Fruit fly (Drosophila melanogaster) whole organism, embryonic: ENCODE results near the gene SPARC.

Source experiments
- Abd-B ChIP-seq: fragments of 200-800 bp; sonication (Bioruptor generic); optimal IDR thresholded peaks from 2 replicates; lab custom pipeline; 2018; ENCODE audit warnings: missing biosample characterization, mild to moderate bottlenecking, missing genetic modification characterization, moderate library complexity
- Adf1 ChIP-seq: fragments of 200-800 bp; sonication (Bioruptor generic); IDR thresholded peaks from 2 replicates; pipeline ENCODE4 v1.3.6; 2022; ENCODE audit warnings: missing biosample characterization, missing genetic modification characterization
- Antp ChIP-seq: fragments of 200-800 bp; sonication (Bioruptor generic); optimal IDR thresholded peaks from 3 replicates; lab custom pipeline; 2016; ENCODE audit warnings: missing biosample characterization, missing genetic modification characterization
- Awh ChIP-seq: fragments of 200-800 bp; sonication (Bioruptor generic); IDR thresholded peaks from 2 replicates; pipeline ENCODE4, ENCODE4 v1.3.6; 2022; ENCODE audit warnings: missing biosample characterization, missing genetic modification characterization
- CG10147 ChIP-seq: fragments of 200-800 bp; sonication (Bioruptor generic); optimal IDR thresholded peaks from 2 replicates; lab custom pipeline; 2019; ENCODE audit warnings: missing biosample characterization, mild to moderate bottlenecking, missing genetic modification characterization, moderate library complexity
- CG12659 ChIP-seq: fragments of 200-800 bp; sonication (Bioruptor generic); optimal IDR thresholded peaks from 3 replicates; lab custom pipeline; 2017; ENCODE audit warnings: mild to moderate bottlenecking, missing biosample characterization, missing genetic modification reagents, missing genetic modification characterization
- CG13424 ChIP-seq: fragments of 200-800 bp; sonication (Bioruptor generic); optimal IDR thresholded peaks from 2 replicates; lab custom pipeline; 2019; ENCODE audit warnings: missing biosample characterization, mild to moderate bottlenecking, missing genetic modification characterization, moderate library complexity
- CG13894 ChIP-seq: fragments of 200-800 bp; sonication (Bioruptor generic); optimal IDR thresholded peaks from 3 replicates; lab custom pipeline; 2018; ENCODE audit warnings: missing biosample characterization, mild to moderate bottlenecking, missing genetic modification characterization, moderate library complexity
- CG15011 ChIP-seq: fragments of 200-800 bp; sonication (Bioruptor generic); optimal IDR thresholded peaks from 3 replicates; lab custom pipeline; 2018; ENCODE audit warnings: missing biosample characterization, mild to moderate bottlenecking, missing genetic modification characterization
- CG16813 ChIP-seq: fragments of 200-800 bp; sonication (Bioruptor generic); IDR thresholded peaks from 3 replicates; pipeline ENCODE4 v1.3.6; 2022; ENCODE audit warnings: missing biosample characterization, missing genetic modification characterization; ENCODE audit not compliant: partially characterized antibody
- CG2199 ChIP-seq: fragments of 200-800 bp; sonication (Bioruptor generic); IDR thresholded peaks from 3 replicates; pipeline ENCODE4 v1.3.6; 2022; ENCODE audit warnings: missing biosample characterization, missing genetic modification characterization
- CG31441 ChIP-seq: fragments of 200-800 bp; sonication (Bioruptor generic); IDR thresholded peaks from 2 replicates; pipeline ENCODE4 v1.3.6; 2022; ENCODE audit warnings: missing biosample characterization, missing genetic modification characterization
- CG3407 ChIP-seq: fragments of 200-800 bp; sonication (Bioruptor generic); optimal IDR thresholded peaks from 2 replicates; lab custom pipeline; 2018; ENCODE audit warnings: missing biosample characterization, mild to moderate bottlenecking, missing genetic modification characterization
- CG9817 ChIP-seq: fragments of 200-800 bp; sonication (Bioruptor generic); optimal IDR thresholded peaks from 2 replicates; lab custom pipeline; 2018; ENCODE audit warnings: missing biosample characterization, mild to moderate bottlenecking, missing genetic modification characterization, moderate library complexity
- CHES-1-like ChIP-seq: fragments of 200-800 bp; sonication (Bioruptor generic); optimal IDR thresholded peaks from 2 replicates; lab custom pipeline; 2016; ENCODE audit warnings: missing biosample characterization, missing genetic modification characterization
- Ets97D ChIP-seq: fragments of 200-800 bp; sonication (Bioruptor generic); optimal IDR thresholded peaks from 3 replicates; lab custom pipeline; 2016; ENCODE audit warnings: missing biosample characterization, missing genetic modification characterization
- HLH54F ChIP-seq: fragments of 200-800 bp; sonication (Bioruptor generic); optimal IDR thresholded peaks from 3 replicates; lab custom pipeline; 2016; ENCODE audit warnings: missing biosample characterization, missing genetic modification characterization
- Nf-YC ChIP-seq: fragments of 200-800 bp; optimal IDR thresholded peaks from 3 replicates; lab custom pipeline; 2019; ENCODE audit warnings: missing biosample characterization, mild to moderate bottlenecking, missing genetic modification characterization, moderate library complexity
- Pdp1 ChIP-seq, 2 experiments: fragments of 200-800 bp; sonication (Bioruptor generic); optimal IDR thresholded peaks; 3 replicates each; lab custom pipeline; 2016; ENCODE audit warnings: missing biosample characterization in 2 of 2, missing genetic modification characterization in 2 of 2, mild to moderate bottlenecking in 1 of 2, moderate library complexity in 1 of 2
- Ravus ChIP-seq: fragments of 200-800 bp; sonication (Bioruptor generic); IDR thresholded peaks from 2 replicates; pipeline ENCODE4 v1.3.6; 2022; ENCODE audit warnings: missing biosample characterization, missing genetic modification characterization
- Six4 ChIP-seq: fragments of 200-800 bp; sonication (Bioruptor generic); optimal IDR thresholded peaks from 2 replicates; lab custom pipeline; 2016; ENCODE audit warnings: missing biosample characterization, missing genetic modification characterization
- Ssrp ChIP-seq: fragments of 200-800 bp; sonication (Bioruptor generic); optimal IDR thresholded peaks from 2 replicates; lab custom pipeline; 2018; ENCODE audit warnings: missing biosample characterization, mild to moderate bottlenecking, missing genetic modification characterization, moderate library complexity
- ash1 ChIP-seq: fragments of 200-800 bp; sonication (Bioruptor generic); optimal IDR thresholded peaks from 2 replicates; lab custom pipeline; 2018; ENCODE audit warnings: missing biosample characterization, mild to moderate bottlenecking, missing genetic modification characterization
- bbx ChIP-seq: fragments of 200-800 bp; sonication (Bioruptor generic); IDR thresholded peaks from 2 replicates; pipeline ENCODE4 v1.3.6; 2022; ENCODE audit warnings: missing biosample characterization, missing genetic modification characterization; ENCODE audit not compliant: partially characterized antibody
- br ChIP-seq: fragments of >200 bp; optimal IDR thresholded peaks from 2 replicates; lab custom pipeline; 2017
- caup ChIP-seq: fragments of 200-800 bp; sonication (Bioruptor generic); optimal IDR thresholded peaks from 3 replicates; lab custom pipeline; 2017; ENCODE audit warnings: missing biosample characterization, mild to moderate bottlenecking, missing genetic modification characterization, moderate library complexity; ENCODE audit not compliant: severe bottlenecking
- crp ChIP-seq, 2 experiments: fragments of 200-800 bp; sonication (Bioruptor generic); optimal IDR thresholded peaks; 2 replicates in 1 of 2; 3 replicates in 1 of 2; lab custom pipeline; 2017; ENCODE audit warnings: missing biosample characterization in 2 of 2, missing genetic modification characterization in 2 of 2, mild to moderate bottlenecking in 1 of 2, moderate library complexity in 1 of 2
- dysf ChIP-seq: fragments of 200-800 bp; sonication (Bioruptor generic); IDR thresholded peaks from 3 replicates; pipeline ENCODE4 v1.3.6; 2022; ENCODE audit warnings: missing biosample characterization, missing genetic modification characterization
- fd3F ChIP-seq: fragments of 200-800 bp; sonication (Bioruptor generic); optimal IDR thresholded peaks from 2 replicates; lab custom pipeline; 2018; ENCODE audit warnings: missing biosample characterization, mild to moderate bottlenecking, missing genetic modification characterization, moderate library complexity
- fu2 ChIP-seq: fragments of 200-800 bp; sonication (Bioruptor generic); optimal IDR thresholded peaks from 2 replicates; lab custom pipeline; 2016; ENCODE audit warnings: missing biosample characterization, missing genetic modification characterization
- gce ChIP-seq: fragments of 200-800 bp; sonication (Bioruptor generic); IDR thresholded peaks from 3 replicates; pipeline ENCODE4 v1.3.6; 2022; ENCODE audit warnings: missing biosample characterization, missing genetic modification characterization
- h ChIP-seq: fragments of >200 bp; optimal IDR thresholded peaks from 2 replicates; lab custom pipeline; 2017
- knrl ChIP-seq: fragments of 200-800 bp; sonication (Bioruptor generic); IDR thresholded peaks from 3 replicates; pipeline ENCODE4 v1.3.6; 2022; ENCODE audit warnings: missing biosample characterization, missing genetic modification characterization; ENCODE audit not compliant: partially characterized antibody
- lola ChIP-seq, 3 experiments: fragments of >200 bp in 2 of 3; fragments of 200-800 bp in 1 of 3; sonication (Bioruptor generic) in 1 of 3; optimal IDR thresholded peaks; 2 replicates each; lab custom pipeline; 2017 to 2019; ENCODE audit warnings: missing biosample characterization in 3 of 3, missing genetic modification characterization in 3 of 3, mild to moderate bottlenecking in 1 of 3, moderate library complexity in 1 of 3
- nerfin-2 ChIP-seq: fragments of 200-800 bp; sonication (Bioruptor generic); IDR thresholded peaks from 2 replicates; pipeline ENCODE4 v1.3.6; 2022; ENCODE audit warnings: missing biosample characterization, missing genetic modification characterization; ENCODE audit not compliant: partially characterized antibody
- pnt ChIP-seq: fragments of 200-800 bp; sonication (Bioruptor generic); optimal IDR thresholded peaks from 3 replicates; lab custom pipeline; 2016; ENCODE audit warnings: missing biosample characterization, missing genetic modification characterization
- prd ChIP-seq, 3 experiments: fragments of >200 bp in 2 of 3; fragments of 200-800 bp in 1 of 3; sonication (Bioruptor generic) in 1 of 3; optimal IDR thresholded peaks in 2 of 3; IDR thresholded peaks in 1 of 3; 2 replicates in 2 of 3; 3 replicates in 1 of 3; pipeline versions ENCODE4 v1.3.6 to Lab custom; 2017 to 2022; ENCODE audit warnings: missing biosample characterization in 1 of 3, missing genetic modification characterization in 1 of 3
- pros ChIP-seq: fragments of 200-800 bp; sonication (Bioruptor generic); optimal IDR thresholded peaks from 3 replicates; lab custom pipeline; 2019; ENCODE audit warnings: missing biosample characterization, mild to moderate bottlenecking, missing genetic modification characterization, moderate library complexity
- repo ChIP-seq: fragments of 200-800 bp; sonication (Bioruptor generic); optimal IDR thresholded peaks from 2 replicates; lab custom pipeline; 2016; ENCODE audit warnings: missing biosample characterization, missing genetic modification characterization
- ro ChIP-seq: fragments of 200-800 bp; sonication (Bioruptor generic); IDR thresholded peaks from 2 replicates; pipeline ENCODE4 v1.3.6; 2022; ENCODE audit warnings: missing biosample characterization, missing genetic modification characterization
- salm ChIP-seq: fragments of 200-800 bp; sonication (Bioruptor generic); optimal IDR thresholded peaks from 2 replicates; lab custom pipeline; 2018; ENCODE audit warnings: missing biosample characterization, mild to moderate bottlenecking, missing genetic modification characterization
- sens-2 ChIP-seq: fragments of 200-800 bp; sonication (Bioruptor generic); IDR thresholded peaks from 2 replicates; pipeline ENCODE4 v1.3.6; 2022; ENCODE audit warnings: missing biosample characterization, missing genetic modification characterization
- sna ChIP-seq: fragments of 200-800 bp; sonication (Bioruptor generic); IDR thresholded peaks from 2 replicates; pipeline ENCODE4 v1.3.6; 2022; ENCODE audit warnings: missing biosample characterization, missing genetic modification characterization; ENCODE audit not compliant: partially characterized antibody
- ssp ChIP-seq: fragments of 200-800 bp; sonication (Bioruptor generic); IDR thresholded peaks from 2 replicates; pipeline ENCODE4 v1.3.6; 2022; ENCODE audit warnings: missing biosample characterization, missing genetic modification characterization
- unc-4 ChIP-seq: fragments of 200-800 bp; sonication (Bioruptor generic); IDR thresholded peaks from 2 replicates; pipeline ENCODE4 v1.3.6; 2022; ENCODE audit warnings: missing biosample characterization, missing genetic modification characterization; ENCODE audit not compliant: partially characterized antibody
- vfl ChIP-seq: fragments of 200-800 bp; sonication (Bioruptor generic); optimal IDR thresholded peaks from 2 replicates; lab custom pipeline; 2016; ENCODE audit warnings: missing biosample characterization, missing genetic modification characterization

Gene SPARC

dm6 chr3R:26866577-26867456 is 5.0 kb downstream of the SPARC start, which contains the start of the genes ball and His2Av (continued):
- peak; percentile 24 for TF ChIP-seq ash1
- peak; percentile 78 for TF ChIP-seq CG13424 (tag; lab: Kevin White, UChicago)
- no peak for TF ChIP-seq br (lab: Kevin White, UChicago)
- peak; percentile 52 for TF ChIP-seq CG3407 (GFP tag; lab: Kevin White, UChicago)
- peak; percentile 92 for TF ChIP-seq knrl (GFP tag; lab: Robert Waterston, UW)
- peak; percentile 92 for TF ChIP-seq sna (GFP tag; lab: Robert Waterston, UW)
- TF ChIP-seq unc-4, result peak; percentile 87
- peak; percentile 65 for TF ChIP-seq fd3F (GFP tag; lab: Kevin White, UChicago)
- TF ChIP-seq CG31441 (GFP tag; lab: Robert Waterston, UW), result peak; percentile 71
- peak; percentile 80 for TF ChIP-seq nerfin-2 (GFP tag; lab: Robert Waterston, UW)
- TF ChIP-seq gce (GFP tag; lab: Robert Waterston, UW), result peak; percentile 67
- TF ChIP-seq prd (optimal IDR thresholded peaks at IDR 0.05; lab: Kevin White, UChicago), result no peak
- peak; percentile 87 for TF ChIP-seq prd (GFP tag; IDR thresholded peaks at IDR 0.05; lab: Robert Waterston, UW)
- peak; percentile 82 for TF ChIP-seq CG13894
- peak; percentile 76 for TF ChIP-seq Adf1
- peak; percentile 36; the same call in 1 of the 2 replicates for TF ChIP-seq Ravus (GFP tag; lab: Robert Waterston, UW)
- TF ChIP-seq Nf-YC, result peak; percentile 66
- peak; percentile 82 for TF ChIP-seq caup
- peak; percentile 65 for TF ChIP-seq ssp (GFP tag; lab: Robert Waterston, UW)
- TF ChIP-seq Ssrp (tag; lab: Kevin White, UChicago), result peak; percentile 40
- peak; percentile 92 for TF ChIP-seq Antp (GFP tag; lab: Kevin White, UChicago)
- TF ChIP-seq Ets97D, result peak; percentile 86
- peak; percentile 61 for TF ChIP-seq sens-2 (GFP tag; lab: Robert Waterston, UW)
- TF ChIP-seq CG15011 (GFP tag; lab: Kevin White, UChicago), result peak; percentile 37
- TF ChIP-seq fu2 (GFP tag; lab: Kevin White, UChicago), result peak; percentile 78
- peak in 1 of 2 experiments; percentile 61 for TF ChIP-seq crp (GFP tag; optimal IDR thresholded peaks at IDR 0.05; lab: Kevin White, UChicago)
- TF ChIP-seq CG16813 (GFP tag; lab: Robert Waterston, UW), result peak; percentile 93
- TF ChIP-seq salm, result peak; percentile 62
- 0 out of 3 replicates have a peak, but pooled peaks have one; percentile 29 for TF ChIP-seq CG2199 (GFP tag; lab: Robert Waterston, UW)
- TF ChIP-seq repo (GFP tag; lab: Kevin White, UChicago), result peak; percentile 86
- TF ChIP-seq ro (GFP tag; lab: Robert Waterston, UW), result peak; percentile 72
- TF ChIP-seq Awh (GFP tag; lab: Robert Waterston, UW), result peak; percentile 85
- peak; percentile 89 for TF ChIP-seq CG12659 (GFP tag; lab: Kevin White, UChicago)
- peak in 1 of 3 experiments; percentile 71 for TF ChIP-seq lola (GFP tag; optimal IDR thresholded peaks at IDR 0.05; lab: Kevin White, UChicago)
- no peak for TF ChIP-seq pros (GFP tag; lab: Kevin White, UChicago)
- TF ChIP-seq CHES-1-like, result peak; percentile 93
- peak; percentile 66 for TF ChIP-seq Abd-B (GFP tag; lab: Kevin White, UChicago)
- TF ChIP-seq CG9817, result peak; percentile 79
- TF ChIP-seq h (lab: Kevin White, UChicago), result no peak
- peak; percentile 90 for TF ChIP-seq bbx
- TF ChIP-seq dysf (GFP tag; lab: Robert Waterston, UW), result peak; percentile 79
- peak; percentile 81 to 89 for TF ChIP-seq Pdp1 (GFP tag; optimal IDR thresholded peaks at IDR 0.05; lab: Kevin White, UChicago)
- TF ChIP-seq CG10147 (GFP tag; lab: Kevin White, UChicago), result peak; percentile 70
- TF ChIP-seq Six4, result peak; percentile 79
- peak; percentile 89 for TF ChIP-seq HLH54F (GFP tag; lab: Kevin White, UChicago)
- TF ChIP-seq pnt (GFP tag; lab: Kevin White, UChicago), result peak; percentile 81
- peak; percentile 68 for TF ChIP-seq vfl
